Fruit fly (Drosophila melanogaster) whole organism, embryonic: ENCODE results near the gene Gk1.

Source experiments
- Ada2b ChIP-seq: fragments of 200-800 bp; sonication (Bioruptor generic); IDR thresholded peaks from 2 replicates; pipeline ENCODE4 v1.3.6; 2022; ENCODE audit warnings: missing biosample characterization, missing genetic modification characterization
- Adf1 ChIP-seq: fragments of 200-800 bp; sonication (Bioruptor generic); IDR thresholded peaks from 2 replicates; pipeline ENCODE4 v1.3.6; 2022; ENCODE audit warnings: missing biosample characterization, missing genetic modification characterization
- B-H1 ChIP-seq: fragments of 200-800 bp; sonication (Bioruptor generic); IDR thresholded peaks from 3 replicates; pipeline ENCODE4 v1.3.6; 2022; ENCODE audit warnings: missing biosample characterization, missing genetic modification characterization
- Bgb ChIP-seq: fragments of 200-800 bp; sonication (Bioruptor generic); IDR thresholded peaks from 2 replicates; pipeline ENCODE4 v1.3.6; 2022; ENCODE audit warnings: missing biosample characterization, missing genetic modification characterization; ENCODE audit not compliant: partially characterized antibody
- Blimp-1 ChIP-seq: fragments of 200-800 bp; sonication (Bioruptor generic); optimal IDR thresholded peaks from 3 replicates; lab custom pipeline; 2018; ENCODE audit warnings: missing biosample characterization, missing genetic modification characterization, mild to moderate bottlenecking, moderate library complexity, missing genetic modification reagents
- CG11398 ChIP-seq: fragments of 200-800 bp; sonication (Bioruptor generic); optimal IDR thresholded peaks from 2 replicates; lab custom pipeline; 2016; ENCODE audit warnings: missing biosample characterization, missing genetic modification characterization
- CG11696 ChIP-seq: fragments of 200-800 bp; sonication (Bioruptor generic); IDR thresholded peaks from 2 replicates; pipeline ENCODE4 v1.3.6; 2022; ENCODE audit warnings: missing biosample characterization, missing genetic modification characterization
- CG12071 ChIP-seq: fragments of 200-800 bp; sonication (Bioruptor generic); optimal IDR thresholded peaks from 3 replicates; lab custom pipeline; 2018; ENCODE audit warnings: missing biosample characterization, mild to moderate bottlenecking, missing genetic modification characterization
- CG12104 ChIP-seq: fragments of 200-800 bp; sonication (Bioruptor generic); optimal IDR thresholded peaks from 3 replicates; lab custom pipeline; 2016; ENCODE audit warnings: missing biosample characterization, missing genetic modification characterization
- CG13296 ChIP-seq: fragments of 200-800 bp; sonication (Bioruptor generic); optimal IDR thresholded peaks from 3 replicates; lab custom pipeline; 2018; ENCODE audit warnings: missing biosample characterization, mild to moderate bottlenecking, missing genetic modification characterization
- CG14050 ChIP-seq: fragments of 200-800 bp; sonication (Bioruptor generic); IDR thresholded peaks from 3 replicates; pipeline ENCODE4 v1.3.6; 2022; ENCODE audit warnings: missing biosample characterization, missing genetic modification characterization
- CG14710 ChIP-seq: fragments of 200-800 bp; sonication (Bioruptor generic); optimal IDR thresholded peaks from 3 replicates; lab custom pipeline; 2019; ENCODE audit warnings: missing biosample characterization, mild to moderate bottlenecking, missing genetic modification characterization, moderate library complexity
- CG14965 ChIP-seq: fragments of 200-800 bp; sonication (Bioruptor generic); optimal IDR thresholded peaks from 2 replicates; lab custom pipeline; 2016; ENCODE audit warnings: missing biosample characterization, missing genetic modification characterization, borderline replicate concordance
- CG15073 ChIP-seq: fragments of 200-800 bp; sonication (Bioruptor generic); optimal IDR thresholded peaks from 2 replicates; lab custom pipeline; 2016; ENCODE audit warnings: missing biosample characterization, missing genetic modification characterization
- CG1529 ChIP-seq: fragments of 200-800 bp; sonication (Bioruptor generic); optimal IDR thresholded peaks from 3 replicates; lab custom pipeline; 2018; ENCODE audit warnings: missing biosample characterization, missing genetic modification characterization
- CG17568 ChIP-seq: fragments of 200-800 bp; sonication (Bioruptor generic); optimal IDR thresholded peaks from 2 replicates; lab custom pipeline; 2018; ENCODE audit warnings: missing biosample characterization, mild to moderate bottlenecking, missing genetic modification characterization, moderate library complexity
- CG1792 ChIP-seq: fragments of 200-800 bp; sonication (Bioruptor generic); optimal IDR thresholded peaks from 2 replicates; lab custom pipeline; 2016; ENCODE audit warnings: missing biosample characterization, missing genetic modification characterization
- CG18599 ChIP-seq: fragments of 200-800 bp; sonication (Bioruptor generic); optimal IDR thresholded peaks from 3 replicates; lab custom pipeline; 2017; ENCODE audit warnings: missing biosample characterization, missing genetic modification characterization, mild to moderate bottlenecking, moderate library complexity, missing genetic modification reagents
- CG32532 ChIP-seq: fragments of 200-800 bp; sonication (Bioruptor generic); IDR thresholded peaks from 2 replicates; pipeline ENCODE4 v1.3.6; 2022; ENCODE audit warnings: missing biosample characterization, missing genetic modification characterization
- CG33213 ChIP-seq: fragments of 200-800 bp; sonication (Bioruptor generic); optimal IDR thresholded peaks from 3 replicates; lab custom pipeline; 2016; ENCODE audit warnings: missing biosample characterization, missing genetic modification characterization
- CG34422 ChIP-seq: fragments of 200-800 bp; sonication (Bioruptor generic); IDR thresholded peaks from 3 replicates; pipeline ENCODE4 v1.3.6; 2022; ENCODE audit warnings: missing biosample characterization, missing genetic modification characterization
- CG6813 ChIP-seq: fragments of 200-800 bp; sonication (Bioruptor generic); optimal IDR thresholded peaks from 2 replicates; lab custom pipeline; 2017; ENCODE audit warnings: missing biosample characterization, missing genetic modification characterization, mild to moderate bottlenecking, moderate library complexity, missing genetic modification reagents
- CG8281 ChIP-seq: fragments of 200-800 bp; sonication (Bioruptor generic); optimal IDR thresholded peaks from 2 replicates; lab custom pipeline; 2018; ENCODE audit warnings: missing biosample characterization, mild to moderate bottlenecking, missing genetic modification characterization, moderate library complexity
- Dfd ChIP-seq, 2 experiments: fragments of >200 bp; optimal IDR thresholded peaks; 2 replicates each; lab custom pipeline; 2017; ENCODE audit warnings: missing biosample characterization in 2 of 2, missing genetic modification characterization in 2 of 2
- Fer2 ChIP-seq: fragments of 200-800 bp; sonication (Bioruptor generic); optimal IDR thresholded peaks from 2 replicates; lab custom pipeline; 2018; ENCODE audit warnings: missing biosample characterization, mild to moderate bottlenecking, missing genetic modification characterization, moderate library complexity
- Hand ChIP-seq: fragments of 200-800 bp; sonication (Bioruptor generic); optimal IDR thresholded peaks from 2 replicates; lab custom pipeline; 2017; ENCODE audit warnings: mild to moderate bottlenecking, missing biosample characterization, missing genetic modification reagents, missing genetic modification characterization
- Hr39 ChIP-seq: fragments of >200 bp; optimal IDR thresholded peaks from 2 replicates; lab custom pipeline; 2017
- Med ChIP-seq: fragments of 200-800 bp; sonication (Bioruptor generic); peaks from one replicate; lab custom pipeline; 2016; ENCODE audit warnings: missing biosample characterization, missing genetic modification characterization, mild to moderate bottlenecking, inconsistent platforms, moderate library complexity
- NFAT ChIP-seq: fragments of 200-800 bp; sonication (Bioruptor generic); IDR thresholded peaks from 2 replicates; pipeline ENCODE4 v1.3.6; 2022; ENCODE audit warnings: missing biosample characterization, missing genetic modification characterization
- Nf-YB ChIP-seq: fragments of 200-800 bp; sonication (Bioruptor generic); optimal IDR thresholded peaks from 3 replicates; lab custom pipeline; 2019; ENCODE audit warnings: missing biosample characterization, mild to moderate bottlenecking, missing genetic modification characterization, moderate library complexity
- Taf1 ChIP-seq: fragments of 200-800 bp; sonication (Bioruptor generic); IDR thresholded peaks from 2 replicates; pipeline ENCODE4 v1.3.6; 2022; ENCODE audit warnings: missing biosample characterization, missing genetic modification characterization
- Usf ChIP-seq: fragments of 200-800 bp; sonication (Bioruptor generic); optimal IDR thresholded peaks from 2 replicates; lab custom pipeline; 2017; ENCODE audit warnings: missing genotype, missing biosample characterization, missing genetic modification characterization
- ab ChIP-seq: fragments of 200-800 bp; sonication (Bioruptor generic); optimal IDR thresholded peaks from 2 replicates; lab custom pipeline; 2016; ENCODE audit warnings: missing biosample characterization, missing genetic modification characterization
- caup ChIP-seq: fragments of 200-800 bp; sonication (Bioruptor generic); optimal IDR thresholded peaks from 3 replicates; lab custom pipeline; 2017; ENCODE audit warnings: missing biosample characterization, mild to moderate bottlenecking, missing genetic modification characterization, moderate library complexity; ENCODE audit not compliant: severe bottlenecking
- en ChIP-seq: fragments of 200-800 bp; sonication (Bioruptor generic); optimal IDR thresholded peaks from 2 replicates; lab custom pipeline; 2016; ENCODE audit warnings: missing biosample characterization, missing genetic modification characterization
- exex ChIP-seq: fragments of 200-800 bp; sonication (Bioruptor generic); optimal IDR thresholded peaks from 4 replicates; lab custom pipeline; 2018; ENCODE audit warnings: missing biosample characterization, mild to moderate bottlenecking, missing genetic modification characterization, moderate library complexity
- fd96Cb ChIP-seq: fragments of 200-800 bp; sonication (Bioruptor generic); optimal IDR thresholded peaks from 2 replicates; lab custom pipeline; 2018; ENCODE audit warnings: missing biosample characterization, mild to moderate bottlenecking, missing genetic modification characterization, moderate library complexity
- gfzf ChIP-seq: fragments of 200-800 bp; sonication (Bioruptor generic); optimal IDR thresholded peaks from 2 replicates; lab custom pipeline; 2016; ENCODE audit warnings: missing biosample characterization, mild to moderate bottlenecking, missing genetic modification characterization, moderate library complexity
- hb ChIP-seq: fragments of 200-800 bp; sonication (Bioruptor generic); IDR thresholded peaks from 3 replicates; pipeline ENCODE4 v1.3.6; 2022; ENCODE audit warnings: missing biosample characterization, missing genetic modification characterization; ENCODE audit not compliant: partially characterized antibody
- insv ChIP-seq, 2 experiments: fragments of 200-800 bp; sonication (Bioruptor generic); optimal IDR thresholded peaks; 3 replicates each; lab custom pipeline; 2016 to 2018; ENCODE audit warnings: missing biosample characterization in 2 of 2, missing genetic modification characterization in 2 of 2
- jigr1 ChIP-seq: fragments of 200-800 bp; sonication (Bioruptor generic); IDR thresholded peaks from 3 replicates; pipeline ENCODE4 v1.3.6; 2022; ENCODE audit warnings: missing biosample characterization, missing genetic modification characterization
- ken ChIP-seq: fragments of 200-800 bp; sonication (Bioruptor generic); IDR thresholded peaks from 3 replicates; pipeline ENCODE4 v1.3.6; 2022; ENCODE audit warnings: missing biosample characterization, missing genetic modification characterization
- klu ChIP-seq: fragments of 200-800 bp; sonication (Bioruptor generic); IDR thresholded peaks from 2 replicates; pipeline ENCODE4 v1.3.6; 2022; ENCODE audit warnings: missing biosample characterization, missing genetic modification characterization
- kni ChIP-seq: fragments of 200-800 bp; sonication (Bioruptor generic); optimal IDR thresholded peaks from 3 replicates; lab custom pipeline; 2017; ENCODE audit warnings: mild to moderate bottlenecking, missing biosample characterization, missing genetic modification reagents, missing genetic modification characterization
- lilli ChIP-seq: fragments of 200-800 bp; sonication (Bioruptor generic); optimal IDR thresholded peaks from 3 replicates; lab custom pipeline; 2016; ENCODE audit warnings: missing biosample characterization, missing genetic modification characterization
- mirr ChIP-seq: fragments of 200-800 bp; sonication (Bioruptor generic); optimal IDR thresholded peaks from 3 replicates; lab custom pipeline; 2018; ENCODE audit warnings: missing biosample characterization, mild to moderate bottlenecking, missing genetic modification characterization
- slp2 ChIP-seq: fragments of 200-800 bp; sonication (Bioruptor generic); optimal IDR thresholded peaks from 2 replicates; lab custom pipeline; 2016; ENCODE audit warnings: missing biosample characterization, missing genetic modification characterization
- tio ChIP-seq: fragments of 200-800 bp; sonication (Bioruptor generic); optimal IDR thresholded peaks from 2 replicates; lab custom pipeline; 2017; ENCODE audit warnings: missing biosample characterization, missing genetic modification characterization, inconsistent platforms
- tx ChIP-seq: fragments of 200-800 bp; sonication (Bioruptor generic); optimal IDR thresholded peaks from 2 replicates; lab custom pipeline; 2016; ENCODE audit warnings: missing biosample characterization, missing genetic modification characterization
- zen2 ChIP-seq: fragments of 200-800 bp; sonication (Bioruptor generic); IDR thresholded peaks from 3 replicates; pipeline ENCODE4 v1.3.6; 2022; ENCODE audit warnings: missing biosample characterization, missing genetic modification characterization; ENCODE audit not compliant: partially characterized antibody

Gene Gk1

DNA sequence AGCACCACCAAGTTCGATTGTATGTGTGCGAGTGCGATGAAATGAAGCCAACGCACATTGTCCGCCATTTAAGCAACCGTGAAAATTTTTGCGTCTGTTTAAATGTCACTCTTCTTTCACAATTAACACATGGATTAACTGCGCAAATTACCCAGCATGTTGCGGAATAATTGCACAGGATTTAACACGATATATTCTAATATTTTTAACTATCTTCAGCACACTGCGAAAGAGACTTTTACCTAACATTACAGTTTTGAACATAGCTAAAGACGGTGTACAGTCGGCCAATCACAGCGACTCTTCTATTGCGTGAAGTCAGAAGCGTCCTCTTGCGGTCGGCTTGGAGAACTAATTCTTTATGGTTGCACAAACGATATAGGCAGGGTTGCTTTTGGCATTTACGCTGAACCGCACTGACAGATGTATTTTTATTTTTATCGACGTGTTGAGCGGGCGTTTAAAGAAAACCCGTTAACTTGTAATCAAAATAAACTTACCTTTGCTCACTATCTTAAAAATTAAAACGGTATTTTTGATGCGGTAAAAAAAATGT lies 41.1 kb upstream of the Gk1 start (continued):
- TF ChIP-seq CG14965 (no peak), Blimp-1 (no peak), lilli (GFP tag; lab: Kevin White, UChicago) (peak; percentile 58), kni (GFP tag; lab: Kevin White, UChicago) (no peak), B-H1 (GFP tag; lab: Robert Waterston, UW) (no peak), CG15073 (GFP tag; lab: Kevin White, UChicago) (no peak), Adf1 (GFP tag; lab: Robert Waterston, UW) (peak; percentile 35; the same call in 1 of the 2 replicates), Hr39 (no peak), gfzf (GFP tag; lab: Kevin White, UChicago) (peak; percentile 49), CG11398 (GFP tag; lab: Kevin White, UChicago) (no peak), en (peak; percentile 36), Ada2b (GFP tag; lab: Robert Waterston, UW) (peak; percentile 22; the same call in 1 of the 2 replicates), CG8281 (tag; lab: Kevin White, UChicago) (no peak), exex (tag; lab: Kevin White, UChicago) (no peak), CG11696 (no peak), CG12071 (GFP tag; lab: Kevin White, UChicago) (no peak), tx (GFP tag; lab: Kevin White, UChicago) (no peak), mirr (GFP tag; lab: Kevin White, UChicago) (no peak), CG14710 (tag; lab: Kevin White, UChicago) (peak; percentile 69), ab (GFP tag; lab: Kevin White, UChicago) (peak; percentile 48), klu (GFP tag; lab: Robert Waterston, UW) (no peak), Nf-YB (GFP tag; lab: Kevin White, UChicago) (peak; percentile 98), caup (GFP tag; lab: Kevin White, UChicago) (no peak), Med (GFP tag; lab: Kevin White, UChicago) (peak; percentile 94), hb (GFP tag; lab: Robert Waterston, UW) (peak; percentile 79), CG14050 (GFP tag; lab: Robert Waterston, UW) (no peak; the same call in 2 of the 3 replicates), Fer2 (tag; lab: Kevin White, UChicago) (no peak), ken (GFP tag; lab: Robert Waterston, UW) (peak; percentile 47; the same call in 1 of the 3 replicates), zen2 (peak; percentile 41; the same call in 2 of the 3 replicates), CG33213 (GFP tag; lab: Kevin White, UChicago) (peak; percentile 89), jigr1 (GFP tag; lab: Robert Waterston, UW) (no peak), Taf1 (GFP tag; lab: Robert Waterston, UW) (no peak), Hand (GFP tag; lab: Kevin White, UChicago) (no peak), Bgb (GFP tag; lab: Robert Waterston, UW) (peak; percentile 75), insv (GFP tag; optimal IDR thresholded peaks at IDR 0.05; lab: Kevin White, UChicago) (peak in 1 of 2 experiments; percentile 30), CG1529 (GFP tag; lab: Kevin White, UChicago) (no peak), fd96Cb (tag; lab: Kevin White, UChicago) (no peak), CG13296 (no peak), NFAT (no peak; the same call in 1 of the 2 replicates), CG17568 (GFP tag; lab: Kevin White, UChicago) (no peak), CG1792 (GFP tag; lab: Kevin White, UChicago) (peak; percentile 45), CG34422 (GFP tag; lab: Robert Waterston, UW) (0 out of 3 replicates have a peak, but pooled peaks have one; percentile 21), tio (GFP tag; lab: Kevin White, UChicago) (no peak), CG6813 (no peak), Dfd (GFP tag; optimal IDR thresholded peaks at IDR 0.05; lab: Kevin White, UChicago) (no peak), CG18599 (GFP tag; lab: Kevin White, UChicago) (no peak), CG12104 (GFP tag; lab: Kevin White, UChicago) (no peak), Usf (GFP tag; lab: Kevin White, UChicago) (no peak), slp2 (peak; percentile 28), CG32532 (GFP tag; lab: Robert Waterston, UW) (peak; percentile 37)
